Fruit fly (Drosophila melanogaster): ENCODE results near the gene CG7551.

- TF ChIP-seq OdsH (GFP tag; optimal IDR thresholded peaks at IDR 0.05) (no peak), Mio (GFP tag; optimal IDR thresholded peaks at IDR 0.05) (no peak), Hr78 (GFP tag; optimal IDR thresholded peaks at IDR 0.05) (no peak), Myc (optimal IDR thresholded peaks at IDR 0.05) (no peak), psq (GFP tag; optimal IDR thresholded peaks at IDR 0.05) (no peak)
Measured at dm6 chr3L:11421905-11422304, 36.4 kb upstream of the CG7551 start.

Measured in whole organism, wandering third instar larva.